Worm (Caenorhabditis elegans) whole organism, early embryonic: ENCODE measurements around the gene ttbk-2.1.
"Not testable (repeated sequence)": the region's sequence is repeated elsewhere in the genome, so short reads cannot be mapped to it uniquely, and the experiment has no call there.

Experiments used
- B0310.2 ChIP-seq: sonication (generic microtip); optimal IDR thresholded peaks from 2 replicates; lab custom pipeline; 2016; ENCODE audit warnings: mild to moderate bottlenecking, missing genetic modification characterization, missing compliant biosample characterization
- aly-1 ChIP-seq: sonication (generic microtip); optimal IDR thresholded peaks from 2 replicates; lab custom pipeline; 2016; ENCODE audit warnings: missing genetic modification characterization, missing compliant biosample characterization
- ama-1 ChIP-seq: fragments of 150-350 bp; optimal IDR thresholded peaks from 2 replicates; lab custom pipeline; 2014
- ceh-13 ChIP-seq: fragments of 200-800 bp; sonication (Bioruptor generic); optimal IDR thresholded peaks from 2 replicates; lab custom pipeline; 2018; ENCODE audit warnings: mild to moderate bottlenecking, missing genetic modification characterization, missing compliant biosample characterization
- ceh-36 ChIP-seq: sonication (generic microtip); optimal IDR thresholded peaks from 2 replicates; lab custom pipeline; 2016; ENCODE audit warnings: missing genetic modification characterization, inconsistent platforms, missing compliant biosample characterization
- ets-7 ChIP-seq: sonication (generic microtip); optimal IDR thresholded peaks from 2 replicates; lab custom pipeline; 2016; ENCODE audit warnings: missing genotype, missing genetic modification characterization, missing compliant biosample characterization
- flt-1 ChIP-seq: fragments of 200-800 bp; sonication (Bioruptor generic); IDR thresholded peaks from 2 replicates; pipeline ENCODE4 v1.3.6; 2022; ENCODE audit warnings: missing genetic modification characterization, missing compliant biosample characterization
- hmbx-1 ChIP-seq: sonication (generic microtip); optimal IDR thresholded peaks from 2 replicates; lab custom pipeline; 2016; ENCODE audit warnings: mild to moderate bottlenecking, missing genetic modification characterization, missing compliant biosample characterization
- hmg-4 ChIP-seq: fragments of 200-800 bp; sonication (Bioruptor generic); optimal IDR thresholded peaks from 2 replicates; lab custom pipeline; 2018; ENCODE audit warnings: mild to moderate bottlenecking, missing genetic modification characterization, missing compliant biosample characterization
- pes-1 ChIP-seq: fragments of 200-800 bp; sonication (Bioruptor generic); IDR thresholded peaks from 2 replicates; pipeline ENCODE4 v1.3.6; 2022; ENCODE audit warnings: missing genetic modification reagents, missing genetic modification characterization, missing compliant biosample characterization
- tbx-11 ChIP-seq: fragments of 200-800 bp; sonication (Bioruptor generic); IDR thresholded peaks from 2 replicates; pipeline ENCODE4 v1.3.6; 2022; ENCODE audit warnings: missing genetic modification characterization, missing compliant biosample characterization

DNA sequence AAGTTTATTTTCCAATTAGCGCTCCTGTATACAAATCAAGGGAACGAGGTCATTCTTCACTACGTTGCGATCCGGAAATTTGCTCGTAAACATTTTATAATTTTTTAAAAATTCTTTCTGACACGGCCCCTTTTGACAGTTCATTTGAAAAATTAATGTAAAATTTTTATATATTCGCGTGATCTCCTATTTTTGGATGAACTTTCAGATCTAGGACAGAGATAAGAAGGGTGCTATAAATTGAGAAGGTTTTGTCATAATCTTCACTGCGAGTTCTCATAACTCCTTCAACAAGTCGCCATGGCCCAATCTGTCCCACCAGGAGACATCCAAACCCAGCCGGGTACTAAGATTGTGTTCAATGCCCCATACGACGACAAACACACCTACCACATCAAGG, 1.8 kb downstream of the ttbk-2.1 start, which contains the start of gene msp-19:
- TF ChIP-seq ama-1; hmbx-1 (tag; lab: Kevin White, UChicago); hmg-4 (GFP tag; lab: Kevin White, UChicago); flt-1 (GFP tag; lab: Robert Waterston, UW); tbx-11 (GFP tag; lab: Robert Waterston, UW); aly-1; B0310.2 (tag; lab: Kevin White, UChicago); ets-7 (tag; lab: Kevin White, UChicago); ceh-13; pes-1 (GFP tag; lab: Robert Waterston, UW); ceh-36: not testable (repeated sequence)
